Worm (Caenorhabditis elegans) whole organism, L4/young adult: ENCODE data around the gene F47B7.2.

Experiments used
- W03F9.2 ChIP-seq: fragments of 150-350 bp; optimal IDR thresholded peaks from 2 replicates; lab custom pipeline; 2014; ENCODE audit warnings: missing biosample characterization, missing genetic modification characterization
- dao-5 ChIP-seq: sonication (generic microtip); optimal IDR thresholded peaks from 2 replicates; lab custom pipeline; 2016; ENCODE audit warnings: missing genotype, missing genetic modification characterization, moderate library complexity, missing compliant biosample characterization
- him-1 ChIP-seq: sonication (generic microtip); optimal IDR thresholded peaks from 2 replicates; lab custom pipeline; 2016; ENCODE audit warnings: missing genotype, missing genetic modification reagents, missing genetic modification characterization, missing compliant biosample characterization

DNA sequence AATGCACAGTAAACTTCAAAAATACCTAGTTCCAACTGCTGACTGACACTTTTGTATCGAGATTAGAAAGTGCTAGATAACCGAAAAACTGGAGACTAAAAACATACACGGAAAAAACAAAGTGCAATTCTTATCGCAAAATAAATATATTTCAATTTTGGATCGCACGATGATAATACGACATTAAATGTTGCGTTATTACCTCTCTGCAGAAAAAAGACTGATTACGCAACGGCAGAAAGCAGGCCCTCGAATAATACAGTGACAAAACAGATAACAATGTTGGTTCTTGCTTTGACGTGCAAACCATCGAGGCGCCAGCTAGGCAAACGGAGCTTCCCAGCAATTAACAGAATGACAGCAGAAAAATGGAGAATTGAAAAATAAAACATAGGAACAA, 51.3 kb downstream of the F47B7.2 start:
- TF ChIP-seq him-1 (tag; lab: Kevin White, UChicago) (no peak), dao-5 (tag; lab: Kevin White, UChicago) (no peak), W03F9.2 (no peak)
